Worm (Caenorhabditis elegans) whole organism, young adult: Measurements from ENCODE around the gene lys-4.

Experiments used
- B0261.1 ChIP-seq: sonication (generic microtip); optimal IDR thresholded peaks from 2 replicates; lab custom pipeline; 2016; ENCODE audit warnings: mild to moderate bottlenecking, missing genetic modification characterization, moderate library complexity, missing compliant biosample characterization
- C06A6.2 ChIP-seq: fragments of 200-800 bp; sonication (Bioruptor generic); conservative IDR thresholded peaks from 2 replicates; pipeline ENCODE4 v1.3.6; 2022; ENCODE audit warnings: missing genetic modification characterization, missing compliant biosample characterization
- F23B12.7 ChIP-seq: sonication (generic microtip); optimal IDR thresholded peaks from 2 replicates; lab custom pipeline; 2017; ENCODE audit warnings: missing genetic modification characterization, mild to moderate bottlenecking, missing compliant biosample characterization, antibody characterized with exemption, moderate library complexity; ENCODE audit not compliant: insufficient read depth
- F37B4.10 ChIP-seq: fragments of 200-800 bp; sonication (Bioruptor generic); IDR thresholded peaks from 2 replicates; pipeline ENCODE4 v1.3.6; 2022; ENCODE audit warnings: missing genetic modification characterization, missing compliant biosample characterization
- F57A8.1 ChIP-seq: fragments of 200-800 bp; sonication (Bioruptor generic); optimal IDR thresholded peaks from 2 replicates; lab custom pipeline; 2018; ENCODE audit warnings: mild to moderate bottlenecking, missing genetic modification characterization, moderate library complexity, missing compliant biosample characterization
- F57C9.4 ChIP-seq: sonication (generic microtip); optimal IDR thresholded peaks from 2 replicates; lab custom pipeline; 2017; ENCODE audit warnings: mild to moderate bottlenecking, missing genetic modification characterization, missing compliant biosample characterization
- K12H6.12 ChIP-seq: fragments of 200-800 bp; sonication (Bioruptor generic); optimal IDR thresholded peaks from 2 replicates; lab custom pipeline; 2018; ENCODE audit warnings: mild to moderate bottlenecking, missing genetic modification characterization, missing compliant biosample characterization
- Y53F4B.3 ChIP-seq: fragments of 200-800 bp; sonication (Bioruptor generic); IDR thresholded peaks from 2 replicates; pipeline ENCODE4 v1.3.6; 2022; ENCODE audit warnings: missing genetic modification reagents, missing genetic modification characterization, missing compliant biosample characterization
- Y56A3A.18 ChIP-seq: fragments of 200-800 bp; sonication (Bioruptor generic); IDR thresholded peaks from 2 replicates; pipeline ENCODE4 v1.3.6; 2022; ENCODE audit warnings: missing genetic modification reagents, missing genetic modification characterization, missing compliant biosample characterization
- Y67H2A.10 ChIP-seq: fragments of 200-800 bp; sonication (Bioruptor generic); conservative IDR thresholded peaks from 2 replicates; pipeline ENCODE4 v1.3.6; 2022; ENCODE audit warnings: missing genetic modification reagents, missing genetic modification characterization, missing compliant biosample characterization
- aptf-2 ChIP-seq: fragments of 200-800 bp; sonication (Bioruptor generic); conservative IDR thresholded peaks from 2 replicates; pipeline ENCODE4 v1.3.6; 2022; ENCODE audit warnings: missing genetic modification reagents, missing genetic modification characterization, missing compliant biosample characterization
- aptf-3 ChIP-seq: fragments of 200-800 bp; sonication (Bioruptor generic); IDR thresholded peaks from 2 replicates; pipeline ENCODE4 v1.3.6; 2022; ENCODE audit warnings: missing genetic modification characterization, missing compliant biosample characterization
- atf-7 ChIP-seq: sonication (generic microtip); optimal IDR thresholded peaks from 2 replicates; lab custom pipeline; 2017; ENCODE audit warnings: mild to moderate bottlenecking, missing genetic modification characterization, missing compliant biosample characterization
- attf-5 ChIP-seq: fragments of 200-800 bp; sonication (Bioruptor generic); optimal IDR thresholded peaks from 2 replicates; lab custom pipeline; 2018; ENCODE audit warnings: mild to moderate bottlenecking, missing genetic modification characterization, missing compliant biosample characterization
- bed-1 ChIP-seq: fragments of 200-800 bp; sonication (Bioruptor generic); IDR thresholded peaks from 2 replicates; pipeline ENCODE4 v1.3.6; 2022; ENCODE audit warnings: missing genetic modification reagents, missing genetic modification characterization, missing compliant biosample characterization
- ceh-100 ChIP-seq: fragments of 200-800 bp; sonication (Bioruptor generic); IDR thresholded peaks from 2 replicates; pipeline ENCODE4 v1.3.6; 2022; ENCODE audit warnings: missing genetic modification reagents, missing genetic modification characterization, missing compliant biosample characterization
- ceh-27 ChIP-seq: fragments of 200-800 bp; sonication (Bioruptor generic); optimal IDR thresholded peaks from 2 replicates; lab custom pipeline; 2018; ENCODE audit warnings: mild to moderate bottlenecking, missing genetic modification characterization, moderate library complexity, missing compliant biosample characterization
- ceh-79 ChIP-seq: sonication (generic microtip); optimal IDR thresholded peaks from 2 replicates; lab custom pipeline; 2017; ENCODE audit warnings: mild to moderate bottlenecking, missing genetic modification characterization, missing compliant biosample characterization
- chd-7 ChIP-seq: sonication (generic microtip); optimal IDR thresholded peaks from 2 replicates; lab custom pipeline; 2016; ENCODE audit warnings: mild to moderate bottlenecking, missing genetic modification characterization, moderate library complexity, missing compliant biosample characterization
- dox-1 ChIP-seq: fragments of 200-800 bp; sonication (Bioruptor generic); IDR thresholded peaks from 2 replicates; pipeline ENCODE4 v1.3.6; 2022; ENCODE audit warnings: missing genetic modification reagents, missing genetic modification characterization, missing compliant biosample characterization
- dpl-1 ChIP-seq: fragments of 150-350 bp; optimal IDR thresholded peaks from 2 replicates; lab custom pipeline; 2014; ENCODE audit warnings: missing biosample characterization, missing genetic modification reagents, missing genetic modification characterization
- egl-18 ChIP-seq: fragments of 200-800 bp; sonication (Bioruptor generic); IDR thresholded peaks from 2 replicates; pipeline ENCODE4 v1.3.6; 2022; ENCODE audit warnings: missing genetic modification reagents, missing genetic modification characterization, missing compliant biosample characterization
- egl-44 ChIP-seq: fragments of 200-800 bp; sonication (Bioruptor generic); IDR thresholded peaks from 2 replicates; pipeline ENCODE4 v1.3.6; 2022; ENCODE audit warnings: missing genetic modification reagents, missing genetic modification characterization, missing compliant biosample characterization
- egrh-3 ChIP-seq: fragments of 200-800 bp; sonication (Bioruptor generic); IDR thresholded peaks from 2 replicates; pipeline ENCODE4 v1.3.6; 2022; ENCODE audit warnings: missing genetic modification reagents, missing genetic modification characterization, missing compliant biosample characterization
- ekl-4 ChIP-seq: fragments of 200-800 bp; sonication (Bioruptor generic); IDR thresholded peaks from 2 replicates; pipeline ENCODE4 v1.3.6; 2022; ENCODE audit warnings: missing genetic modification reagents, missing genetic modification characterization, missing compliant biosample characterization
- him-1 ChIP-seq: sonication (generic microtip); optimal IDR thresholded peaks from 2 replicates; lab custom pipeline; 2016; ENCODE audit warnings: missing genotype, missing genetic modification reagents, missing genetic modification characterization, missing compliant biosample characterization
- hlh-26 ChIP-seq: fragments of 200-800 bp; sonication (Bioruptor generic); conservative IDR thresholded peaks from 2 replicates; pipeline ENCODE4 v1.3.6; 2022; ENCODE audit warnings: missing genetic modification reagents, missing genetic modification characterization, missing compliant biosample characterization
- hmg-1.2 ChIP-seq: fragments of 200-800 bp; sonication (Bioruptor generic); IDR thresholded peaks from 2 replicates; pipeline ENCODE4 v1.3.6; 2022; ENCODE audit warnings: missing genetic modification reagents, missing genetic modification characterization, missing compliant biosample characterization
- hsf-1 ChIP-seq: fragments of 200-800 bp; sonication (Bioruptor generic); IDR thresholded peaks from 2 replicates; pipeline ENCODE4 v1.3.6; 2022; ENCODE audit warnings: missing genetic modification reagents, missing genetic modification characterization, missing compliant biosample characterization
- let-526 ChIP-seq: fragments of 200-800 bp; sonication (Bioruptor generic); IDR thresholded peaks from 2 replicates; pipeline ENCODE4 v1.3.6; 2022; ENCODE audit warnings: missing genetic modification reagents, missing genetic modification characterization, missing compliant biosample characterization
- let-607 ChIP-seq, 2 experiments: fragments of 200-800 bp in 1 of 2; sonication (Bioruptor generic) in 1 of 2; sonication (generic microtip) in 1 of 2; optimal IDR thresholded peaks; 2 replicates each; lab custom pipeline; 2016 to 2018; ENCODE audit warnings: mild to moderate bottlenecking in 2 of 2, missing compliant biosample characterization in 2 of 2, missing genetic modification characterization in 2 of 2, moderate library complexity in 2 of 2, missing genotype in 1 of 2
- lin-54 ChIP-seq: fragments of 200-800 bp; sonication (Bioruptor generic); optimal IDR thresholded peaks from 2 replicates; lab custom pipeline; 2018; ENCODE audit warnings: mild to moderate bottlenecking, missing genetic modification characterization, missing compliant biosample characterization
- lsy-27 ChIP-seq: sonication (generic microtip); optimal IDR thresholded peaks from 2 replicates; lab custom pipeline; 2017; ENCODE audit warnings: missing genetic modification characterization, mild to moderate bottlenecking, missing compliant biosample characterization, antibody characterized with exemption, missing genotype, borderline replicate concordance; ENCODE audit not compliant: insufficient read depth
- mcd-1 ChIP-seq: fragments of 200-800 bp; sonication (Bioruptor generic); IDR thresholded peaks from 2 replicates; pipeline ENCODE4 v1.3.6; 2022; ENCODE audit warnings: missing genetic modification reagents, missing genetic modification characterization, missing compliant biosample characterization
- nfya-1 ChIP-seq: sonication (generic microtip); optimal IDR thresholded peaks from 2 replicates; lab custom pipeline; 2017; ENCODE audit warnings: antibody characterized with exemption, missing compliant biosample characterization, missing genetic modification characterization, borderline replicate concordance; ENCODE audit not compliant: insufficient read depth
- nhr-27 ChIP-seq: fragments of 200-800 bp; sonication (Bioruptor generic); optimal IDR thresholded peaks from 2 replicates; lab custom pipeline; 2018; ENCODE audit warnings: mild to moderate bottlenecking, missing genetic modification characterization, moderate library complexity, missing compliant biosample characterization
- nhr-80 ChIP-seq: sonication (generic microtip); optimal IDR thresholded peaks from 2 replicates; lab custom pipeline; 2016; ENCODE audit warnings: missing genetic modification characterization, missing compliant biosample characterization
- nhr-90 ChIP-seq: sonication (generic microtip); optimal IDR thresholded peaks from 2 replicates; lab custom pipeline; 2016; ENCODE audit warnings: missing genotype, mild to moderate bottlenecking, missing genetic modification characterization, missing compliant biosample characterization
- snpc-1.1 ChIP-seq: sonication (generic microtip); optimal IDR thresholded peaks from 2 replicates; lab custom pipeline; 2017; ENCODE audit warnings: missing genetic modification characterization, mild to moderate bottlenecking, missing compliant biosample characterization, antibody characterized with exemption, moderate library complexity, missing genotype, missing genetic modification reagents; ENCODE audit not compliant: insufficient read depth
- unc-130 ChIP-seq: sonication (generic microtip); optimal IDR thresholded peaks from 2 replicates; lab custom pipeline; 2016; ENCODE audit warnings: missing genetic modification reagents, missing genetic modification characterization, missing compliant biosample characterization
- unc-62 ChIP-seq: fragments of 150-350 bp; optimal IDR thresholded peaks from 2 replicates; lab custom pipeline; 2014; ENCODE audit warnings: missing biosample characterization, missing genetic modification reagents, missing genetic modification characterization
- zfh-2 ChIP-seq: fragments of 200-800 bp; sonication (Bioruptor generic); conservative IDR thresholded peaks from 2 replicates; pipeline ENCODE4 v1.3.6; 2022; ENCODE audit warnings: missing genetic modification reagents, missing genetic modification characterization, missing compliant biosample characterization
- ztf-22 ChIP-seq: fragments of 200-800 bp; sonication (Bioruptor generic); optimal IDR thresholded peaks from 2 replicates; lab custom pipeline; 2018; ENCODE audit warnings: mild to moderate bottlenecking, missing genetic modification characterization, moderate library complexity, missing compliant biosample characterization
- ztf-26 ChIP-seq: sonication (generic microtip); optimal IDR thresholded peaks from 2 replicates; lab custom pipeline; 2017; ENCODE audit warnings: missing genetic modification characterization, missing compliant biosample characterization

lys-4 gene

DNA sequence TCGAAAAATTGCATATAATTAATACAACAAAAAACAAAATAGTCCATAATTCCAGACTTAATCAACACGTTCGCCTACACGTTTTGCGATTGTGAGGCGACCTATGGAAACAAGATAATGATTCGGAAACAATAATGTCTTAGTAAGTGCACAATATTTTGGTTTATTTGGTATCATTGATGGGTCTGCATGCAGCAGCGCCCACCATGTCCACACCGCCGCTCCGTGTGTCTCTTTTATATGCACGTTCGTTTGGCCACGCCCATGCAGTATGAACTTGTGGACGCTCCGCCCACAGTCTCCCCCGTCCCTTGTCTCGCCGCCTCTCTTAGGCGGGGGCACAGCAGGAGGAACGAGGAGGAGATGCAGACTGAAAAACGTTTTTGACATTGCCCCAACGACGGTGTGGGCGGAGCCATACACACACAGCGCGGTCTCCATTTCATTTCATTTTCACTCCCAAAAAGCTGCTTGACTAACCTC, 28.7 kb downstream of the lys-4 start, which contains the start of gene mig-38 (continued):
- TF ChIP-seq F23B12.7 (tag; lab: Kevin White, UChicago) (peak; percentile 53), dox-1 (GFP tag; lab: Robert Waterston, UW) (peak; percentile 55), hlh-26 (GFP tag; lab: Robert Waterston, UW) (no peak), atf-7 (tag; lab: Kevin White, UChicago) (peak; percentile 22), hmg-1.2 (GFP tag; lab: Robert Waterston, UW) (peak; percentile 41; the same call in 1 of the 2 replicates), nhr-80 (tag; lab: Kevin White, UChicago) (peak; percentile 75), let-607 (tag; optimal IDR thresholded peaks at IDR 0.05; lab: Kevin White, UChicago) (peak in 1 of 2 experiments; percentile 10), ceh-27 (GFP tag; lab: Kevin White, UChicago) (peak; percentile 11), attf-5 (GFP tag; lab: Kevin White, UChicago) (peak; percentile 40), zfh-2 (GFP tag; lab: Robert Waterston, UW) (peak; percentile 94), aptf-3 (GFP tag; lab: Robert Waterston, UW) (no peak), K12H6.12 (tag; lab: Kevin White, UChicago) (peak; percentile 52), chd-7 (peak; percentile 48), F37B4.10 (GFP tag; lab: Robert Waterston, UW) (no peak), nhr-90 (tag; lab: Kevin White, UChicago) (no peak), dpl-1 (no peak)

DNA sequence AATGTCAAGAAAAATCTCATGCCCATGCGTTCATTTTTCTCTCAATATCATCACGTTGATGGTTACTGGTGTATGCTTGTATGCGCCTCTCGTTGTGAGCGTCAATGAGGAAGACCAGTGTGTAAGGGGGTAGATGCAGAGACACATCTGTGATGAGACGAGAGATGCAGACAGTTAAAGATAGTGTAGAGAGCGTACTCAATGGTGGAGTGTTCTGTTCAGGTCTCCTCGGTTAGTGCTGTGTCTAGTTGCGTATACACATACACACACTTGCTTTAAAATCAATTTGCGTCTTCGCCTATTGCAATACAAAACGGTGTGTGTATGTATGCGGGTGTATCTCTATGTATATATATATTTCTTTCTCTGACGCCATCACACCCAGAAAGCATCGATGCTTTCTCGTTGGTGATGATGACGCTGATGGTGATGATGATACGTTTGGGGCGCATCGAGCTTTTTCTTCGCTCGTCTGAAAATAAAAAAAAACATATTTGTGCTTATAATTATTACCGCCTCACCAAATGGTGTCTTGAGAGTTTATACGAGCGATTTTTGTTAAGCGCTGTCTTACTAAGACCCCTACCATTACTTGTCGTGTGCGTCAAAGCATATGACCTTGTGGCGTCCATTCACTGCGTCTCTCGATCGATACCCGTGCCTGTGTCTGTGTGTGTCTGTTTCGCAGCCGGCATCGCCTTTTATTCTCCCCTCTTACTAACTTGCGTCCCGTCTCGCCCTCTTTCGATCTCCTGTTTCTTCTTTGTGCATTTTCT, 29.4 kb downstream of the lys-4 start, which contains the start of gene F40F11.3:
F40F11.3 (minus strand) TSS at position 589 of the 776 bp plus-strand sequence.
- TF ChIP-seq ceh-100, result no peak; the same call in none of the 2 replicates
- TF ChIP-seq ztf-22, result peak; percentile 34
- peak; percentile 77 for TF ChIP-seq let-526 (GFP tag; lab: Robert Waterston, UW)
- 0 out of 2 replicates have a peak, but pooled peaks have one; percentile 40 for TF ChIP-seq egl-18 (GFP tag; lab: Robert Waterston, UW)
- TF ChIP-seq lsy-27 (tag; lab: Kevin White, UChicago), result no peak
- no peak for TF ChIP-seq B0261.1 (tag; lab: Kevin White, UChicago)
- peak; percentile 68 for TF ChIP-seq dox-1 (GFP tag; lab: Robert Waterston, UW)
- TF ChIP-seq aptf-3 (GFP tag; lab: Robert Waterston, UW), result no peak
- TF ChIP-seq Y67H2A.10, result 0 out of 2 replicates have a peak, but pooled peaks have one; percentile 37
- no peak for TF ChIP-seq egrh-3 (GFP tag; lab: Robert Waterston, UW)
- peak; percentile 83 for TF ChIP-seq Y56A3A.18 (GFP tag; lab: Robert Waterston, UW)
- peak; percentile 64 for TF ChIP-seq mcd-1
- TF ChIP-seq F57C9.4, result no peak
- no peak for TF ChIP-seq nhr-27 (tag; lab: Kevin White, UChicago)
- no peak for TF ChIP-seq aptf-2
- TF ChIP-seq him-1 (tag; lab: Kevin White, UChicago), result no peak
- TF ChIP-seq hlh-26 (GFP tag; lab: Robert Waterston, UW), result no peak
- peak; percentile 65 for TF ChIP-seq lin-54 (GFP tag; lab: Kevin White, UChicago)
- TF ChIP-seq ztf-26, result peak; percentile 51
- peak; percentile 78; the same call in 1 of the 2 replicates for TF ChIP-seq C06A6.2 (GFP tag; lab: Robert Waterston, UW)
- TF ChIP-seq bed-1 (GFP tag; lab: Robert Waterston, UW), result no peak
- peak; percentile 25 for TF ChIP-seq F57A8.1 (GFP tag; lab: Kevin White, UChicago)
- no peak for TF ChIP-seq unc-130 (GFP tag; lab: Kevin White, UChicago)
- no peak for TF ChIP-seq ceh-79 (tag; lab: Kevin White, UChicago)
- peak; percentile 73 for TF ChIP-seq ekl-4 (GFP tag; lab: Robert Waterston, UW)
- no peak for TF ChIP-seq hsf-1 (GFP tag; lab: Robert Waterston, UW)
- peak; percentile 64; the same call in 1 of the 2 replicates for TF ChIP-seq egl-44 (GFP tag; lab: Robert Waterston, UW)
- TF ChIP-seq unc-62 (GFP tag; lab: Kevin White, UChicago), result no peak
- TF ChIP-seq nhr-80 (tag; lab: Kevin White, UChicago), result peak; percentile 41
- TF ChIP-seq Y53F4B.3, result no peak
- no peak for TF ChIP-seq snpc-1.1 (tag; lab: Kevin White, UChicago)
- TF ChIP-seq nfya-1 (tag; lab: Kevin White, UChicago), result no peak
